Fruit fly (Drosophila melanogaster) whole organism, embryonic: ENCODE results near the gene CG16984.

Source experiments
- BEAF-32 ChIP-seq: fragments of 200-800 bp; sonication (Bioruptor generic); optimal IDR thresholded peaks from 3 replicates; lab custom pipeline; 2017; ENCODE audit warnings: missing biosample characterization, missing genetic modification characterization, mild to moderate bottlenecking, moderate library complexity, missing genetic modification reagents
- Blimp-1 ChIP-seq: fragments of 200-800 bp; sonication (Bioruptor generic); optimal IDR thresholded peaks from 3 replicates; lab custom pipeline; 2018; ENCODE audit warnings: missing biosample characterization, missing genetic modification characterization, mild to moderate bottlenecking, moderate library complexity, missing genetic modification reagents
- CG12299 ChIP-seq: fragments of 200-800 bp; sonication (Bioruptor generic); optimal IDR thresholded peaks from 2 replicates; lab custom pipeline; 2018; ENCODE audit warnings: missing biosample characterization, mild to moderate bottlenecking, missing genetic modification characterization
- CG12942 ChIP-seq: fragments of 200-800 bp; sonication (Bioruptor generic); optimal IDR thresholded peaks from 3 replicates; lab custom pipeline; 2016; ENCODE audit warnings: missing biosample characterization, missing genetic modification characterization
- CG17612 ChIP-seq: fragments of 200-800 bp; sonication (Bioruptor generic); IDR thresholded peaks from 2 replicates; pipeline ENCODE4 v1.3.6; 2022; ENCODE audit warnings: missing biosample characterization, missing genetic modification characterization
- CG2875 ChIP-seq: fragments of 200-800 bp; sonication (Bioruptor generic); optimal IDR thresholded peaks from 2 replicates; lab custom pipeline; 2017; ENCODE audit warnings: missing biosample characterization, mild to moderate bottlenecking, missing genetic modification characterization, missing genetic modification reagents
- CG2889 ChIP-seq: fragments of 200-800 bp; sonication (Bioruptor generic); IDR thresholded peaks from 3 replicates; pipeline ENCODE4 v1.3.6; 2022; ENCODE audit warnings: missing biosample characterization, missing genetic modification characterization
- CG31365 ChIP-seq: fragments of 200-800 bp; sonication (Bioruptor generic); optimal IDR thresholded peaks from 2 replicates; lab custom pipeline; 2018; ENCODE audit warnings: missing biosample characterization, mild to moderate bottlenecking, missing genetic modification characterization
- CG33557 ChIP-seq: fragments of 200-800 bp; sonication (Bioruptor generic); optimal IDR thresholded peaks from 2 replicates; lab custom pipeline; 2019; ENCODE audit warnings: missing biosample characterization, mild to moderate bottlenecking, missing genetic modification characterization, moderate library complexity
- CG4282 ChIP-seq: fragments of 200-800 bp; sonication (Bioruptor generic); optimal IDR thresholded peaks from 2 replicates; lab custom pipeline; 2016; ENCODE audit warnings: missing biosample characterization, missing genetic modification characterization
- CG7786 ChIP-seq: fragments of 200-800 bp; sonication (Bioruptor generic); optimal IDR thresholded peaks from 2 replicates; lab custom pipeline; 2016; ENCODE audit warnings: missing biosample characterization, missing genetic modification characterization
- CG8765 ChIP-seq: fragments of 200-800 bp; sonication (Bioruptor generic); IDR thresholded peaks from 2 replicates; pipeline ENCODE4 v1.3.6; 2022; ENCODE audit warnings: missing biosample characterization, missing genetic modification characterization
- CkIIα-i1 ChIP-seq: fragments of 200-800 bp; sonication (Bioruptor generic); IDR thresholded peaks from 2 replicates; pipeline ENCODE4 v1.3.6; 2022; ENCODE audit warnings: missing biosample characterization, missing genetic modification characterization
- HLH3B ChIP-seq: fragments of 200-800 bp; sonication (Bioruptor generic); IDR thresholded peaks from 2 replicates; pipeline ENCODE4 v1.3.6; 2022; ENCODE audit warnings: missing biosample characterization, missing genetic modification characterization
- HLH54F ChIP-seq: fragments of 200-800 bp; sonication (Bioruptor generic); optimal IDR thresholded peaks from 3 replicates; lab custom pipeline; 2016; ENCODE audit warnings: missing biosample characterization, missing genetic modification characterization
- Max ChIP-seq: fragments of 200-800 bp; sonication (Bioruptor generic); optimal IDR thresholded peaks from 2 replicates; lab custom pipeline; 2016; ENCODE audit warnings: missing biosample characterization, mild to moderate bottlenecking, missing genetic modification characterization
- Mes4 ChIP-seq: fragments of 200-800 bp; sonication (Bioruptor generic); optimal IDR thresholded peaks from 2 replicates; lab custom pipeline; 2016; ENCODE audit warnings: missing biosample characterization, missing genetic modification characterization
- Nf-YB ChIP-seq: fragments of 200-800 bp; sonication (Bioruptor generic); optimal IDR thresholded peaks from 3 replicates; lab custom pipeline; 2019; ENCODE audit warnings: missing biosample characterization, mild to moderate bottlenecking, missing genetic modification characterization, moderate library complexity
- Xbp1 ChIP-seq: fragments of 200-800 bp; sonication (Bioruptor generic); optimal IDR thresholded peaks from 3 replicates; lab custom pipeline; 2016; ENCODE audit warnings: missing biosample characterization, mild to moderate bottlenecking, missing genetic modification characterization
- ac ChIP-seq: fragments of 200-800 bp; sonication (Bioruptor generic); optimal IDR thresholded peaks from 3 replicates; lab custom pipeline; 2017; ENCODE audit warnings: missing biosample characterization, mild to moderate bottlenecking, missing genetic modification characterization
- bowl ChIP-seq: fragments of 200-800 bp; sonication (Bioruptor generic); IDR thresholded peaks from 2 replicates; pipeline ENCODE4 v1.3.6; 2022; ENCODE audit warnings: missing biosample characterization, missing genetic modification characterization
- cas ChIP-seq: fragments of 200-800 bp; sonication (Bioruptor generic); IDR thresholded peaks from 2 replicates; pipeline ENCODE4 v1.3.6; 2022; ENCODE audit warnings: missing biosample characterization, missing genetic modification characterization
- ci ChIP-seq: fragments of 200-800 bp; sonication (Bioruptor generic); IDR thresholded peaks from 3 replicates; pipeline ENCODE4 v1.3.6; 2022; ENCODE audit warnings: missing biosample characterization, missing genetic modification characterization
- danr ChIP-seq: fragments of 200-800 bp; sonication (Bioruptor generic); IDR thresholded peaks from 2 replicates; pipeline ENCODE4 v1.3.6; 2022; ENCODE audit warnings: missing biosample characterization, missing genetic modification characterization
- dati ChIP-seq: fragments of 200-800 bp; sonication (Bioruptor generic); IDR thresholded peaks from 2 replicates; pipeline ENCODE4 v1.3.6; 2022; ENCODE audit warnings: missing biosample characterization, missing genetic modification characterization
- exex ChIP-seq: fragments of 200-800 bp; sonication (Bioruptor generic); optimal IDR thresholded peaks from 4 replicates; lab custom pipeline; 2018; ENCODE audit warnings: missing biosample characterization, mild to moderate bottlenecking, missing genetic modification characterization, moderate library complexity
- fd102C ChIP-seq: fragments of 200-800 bp; sonication (Bioruptor generic); optimal IDR thresholded peaks from 2 replicates; lab custom pipeline; 2018; ENCODE audit warnings: missing biosample characterization, mild to moderate bottlenecking, missing genetic modification characterization, moderate library complexity
- fu2 ChIP-seq: fragments of 200-800 bp; sonication (Bioruptor generic); optimal IDR thresholded peaks from 2 replicates; lab custom pipeline; 2016; ENCODE audit warnings: missing biosample characterization, missing genetic modification characterization
- h ChIP-seq: fragments of >200 bp; optimal IDR thresholded peaks from 2 replicates; lab custom pipeline; 2017
- hth ChIP-seq: fragments of >200 bp; optimal IDR thresholded peaks from 2 replicates; lab custom pipeline; 2017; ENCODE audit warnings: inconsistent platforms
- inv ChIP-seq: fragments of 200-800 bp; sonication (Bioruptor generic); IDR thresholded peaks from 2 replicates; pipeline ENCODE4 v1.3.6; 2022; ENCODE audit warnings: missing biosample characterization, missing genetic modification characterization; ENCODE audit not compliant: partially characterized antibody
- ken ChIP-seq: fragments of 200-800 bp; sonication (Bioruptor generic); IDR thresholded peaks from 3 replicates; pipeline ENCODE4 v1.3.6; 2022; ENCODE audit warnings: missing biosample characterization, missing genetic modification characterization
- klu ChIP-seq: fragments of 200-800 bp; sonication (Bioruptor generic); IDR thresholded peaks from 2 replicates; pipeline ENCODE4 v1.3.6; 2022; ENCODE audit warnings: missing biosample characterization, missing genetic modification characterization
- lbe ChIP-seq: fragments of 200-800 bp; sonication (Bioruptor generic); optimal IDR thresholded peaks from 2 replicates; lab custom pipeline; 2016; ENCODE audit warnings: missing biosample characterization, mild to moderate bottlenecking, missing genetic modification characterization
- org-1 ChIP-seq: fragments of 200-800 bp; sonication (Bioruptor generic); optimal IDR thresholded peaks from 2 replicates; lab custom pipeline; 2017; ENCODE audit warnings: missing biosample characterization, missing genetic modification characterization
- peb ChIP-seq: fragments of 200-800 bp; sonication (Bioruptor generic); IDR thresholded peaks from 2 replicates; pipeline ENCODE4 v1.3.6; 2022; ENCODE audit warnings: missing biosample characterization, missing genetic modification characterization
- pros ChIP-seq: fragments of 200-800 bp; sonication (Bioruptor generic); optimal IDR thresholded peaks from 3 replicates; lab custom pipeline; 2019; ENCODE audit warnings: missing biosample characterization, mild to moderate bottlenecking, missing genetic modification characterization, moderate library complexity
- pzg ChIP-seq: fragments of 200-800 bp; sonication (Bioruptor generic); optimal IDR thresholded peaks from 3 replicates; lab custom pipeline; 2018; ENCODE audit warnings: missing biosample characterization, mild to moderate bottlenecking, missing genetic modification characterization, moderate library complexity
- schlank ChIP-seq: fragments of 200-800 bp; sonication (Bioruptor generic); optimal IDR thresholded peaks from 2 replicates; lab custom pipeline; 2018; ENCODE audit warnings: missing biosample characterization, mild to moderate bottlenecking, missing genetic modification characterization
- tio ChIP-seq: fragments of 200-800 bp; sonication (Bioruptor generic); optimal IDR thresholded peaks from 2 replicates; lab custom pipeline; 2017; ENCODE audit warnings: missing biosample characterization, missing genetic modification characterization, inconsistent platforms
- vfl ChIP-seq: fragments of 200-800 bp; sonication (Bioruptor generic); optimal IDR thresholded peaks from 2 replicates; lab custom pipeline; 2016; ENCODE audit warnings: missing biosample characterization, missing genetic modification characterization
- vnd ChIP-seq: fragments of 200-800 bp; sonication (Bioruptor generic); IDR thresholded peaks from 3 replicates; pipeline ENCODE4 v1.3.6; 2022; ENCODE audit warnings: missing biosample characterization, missing genetic modification characterization; ENCODE audit not compliant: partially characterized antibody
- zf30C ChIP-seq: fragments of 200-800 bp; sonication (Bioruptor generic); optimal IDR thresholded peaks from 3 replicates; lab custom pipeline; 2018; ENCODE audit warnings: missing biosample characterization, mild to moderate bottlenecking, missing genetic modification characterization

The CG16984 gene

dm6 chr3L:2584119-2584805 is 11.3 kb upstream of the CG16984 start (continued):
- peak; percentile 63 for TF ChIP-seq danr (GFP tag; lab: Robert Waterston, UW)
- TF ChIP-seq pros (GFP tag; lab: Kevin White, UChicago) = peak; percentile 91
- TF ChIP-seq CG8765 (GFP tag; lab: Robert Waterston, UW) = 0 out of 2 replicates have a peak, but pooled peaks have one; percentile 27
- TF ChIP-seq bowl (GFP tag; lab: Robert Waterston, UW) = no peak
- TF ChIP-seq dati = 0 out of 2 replicates have a peak, but pooled peaks have one; percentile 3
- no peak for TF ChIP-seq cas (GFP tag; lab: Robert Waterston, UW)
- TF ChIP-seq HLH54F (GFP tag; lab: Kevin White, UChicago) = peak; percentile 67
- peak; percentile 7 for TF ChIP-seq pzg
- TF ChIP-seq Max (GFP tag; lab: Kevin White, UChicago) = peak; percentile 69
- TF ChIP-seq org-1 (GFP tag; lab: Kevin White, UChicago) = peak; percentile 85
- no peak for TF ChIP-seq CkIIα-i1 (GFP tag; lab: Robert Waterston, UW)
- peak; percentile 10 for TF ChIP-seq lbe (GFP tag; lab: Kevin White, UChicago)
- TF ChIP-seq hth (lab: Kevin White, UChicago) = no peak
- TF ChIP-seq CG12942 (GFP tag; lab: Kevin White, UChicago) = peak; percentile 69
- no peak for TF ChIP-seq h (lab: Kevin White, UChicago)
- TF ChIP-seq HLH3B (GFP tag; lab: Robert Waterston, UW) = peak; percentile 60
- TF ChIP-seq ac (GFP tag; lab: Kevin White, UChicago) = peak; percentile 38
- TF ChIP-seq vfl (GFP tag; lab: Kevin White, UChicago) = peak; percentile 32
- peak; percentile 77 for TF ChIP-seq Mes4 (GFP tag; lab: Kevin White, UChicago)
- TF ChIP-seq schlank (tag; lab: Kevin White, UChicago) = peak; percentile 20
- peak; percentile 65 for TF ChIP-seq CG12299 (tag; lab: Kevin White, UChicago)
- no peak for TF ChIP-seq CG17612
- TF ChIP-seq inv (GFP tag; lab: Robert Waterston, UW) = no peak
- peak; percentile 68 for TF ChIP-seq fu2 (GFP tag; lab: Kevin White, UChicago)
- TF ChIP-seq Xbp1 (GFP tag; lab: Kevin White, UChicago) = peak; percentile 81
- TF ChIP-seq exex (tag; lab: Kevin White, UChicago) = peak; percentile 40
- TF ChIP-seq CG4282 (GFP tag; lab: Kevin White, UChicago) = no peak
- peak; percentile 75 for TF ChIP-seq CG7786 (GFP tag; lab: Kevin White, UChicago)
- TF ChIP-seq BEAF-32 (GFP tag; lab: Kevin White, UChicago) = no peak
- TF ChIP-seq klu = no peak
- peak; percentile 80 for TF ChIP-seq tio (GFP tag; lab: Kevin White, UChicago)
- TF ChIP-seq Blimp-1 (GFP tag; lab: Kevin White, UChicago) = peak; percentile 66
- peak; percentile 17; the same call in 2 of the 3 replicates for TF ChIP-seq ci
- peak; percentile 69 for TF ChIP-seq Nf-YB (GFP tag; lab: Kevin White, UChicago)
- no peak for TF ChIP-seq zf30C
- peak; percentile 64 for TF ChIP-seq CG33557 (GFP tag; lab: Kevin White, UChicago)
- no peak for TF ChIP-seq peb (GFP tag; lab: Robert Waterston, UW)
- TF ChIP-seq CG2875 (GFP tag; lab: Kevin White, UChicago) = peak; percentile 73
- no peak for TF ChIP-seq fd102C
- no peak for TF ChIP-seq vnd
- peak; percentile 61; the same call in 2 of the 3 replicates for TF ChIP-seq CG2889 (GFP tag; lab: Robert Waterston, UW)
- TF ChIP-seq ken (GFP tag; lab: Robert Waterston, UW) = 0 out of 3 replicates have a peak, but pooled peaks have one; percentile 3
- peak; percentile 39 for TF ChIP-seq CG31365 (tag; lab: Kevin White, UChicago)
